Fruit fly (Drosophila melanogaster): Measurements from ENCODE around the gene HDAC11.
A peak's percentile ranks its signal among the peaks of the same experiment; 100 is the strongest.

Gene HDAC11

DNA sequence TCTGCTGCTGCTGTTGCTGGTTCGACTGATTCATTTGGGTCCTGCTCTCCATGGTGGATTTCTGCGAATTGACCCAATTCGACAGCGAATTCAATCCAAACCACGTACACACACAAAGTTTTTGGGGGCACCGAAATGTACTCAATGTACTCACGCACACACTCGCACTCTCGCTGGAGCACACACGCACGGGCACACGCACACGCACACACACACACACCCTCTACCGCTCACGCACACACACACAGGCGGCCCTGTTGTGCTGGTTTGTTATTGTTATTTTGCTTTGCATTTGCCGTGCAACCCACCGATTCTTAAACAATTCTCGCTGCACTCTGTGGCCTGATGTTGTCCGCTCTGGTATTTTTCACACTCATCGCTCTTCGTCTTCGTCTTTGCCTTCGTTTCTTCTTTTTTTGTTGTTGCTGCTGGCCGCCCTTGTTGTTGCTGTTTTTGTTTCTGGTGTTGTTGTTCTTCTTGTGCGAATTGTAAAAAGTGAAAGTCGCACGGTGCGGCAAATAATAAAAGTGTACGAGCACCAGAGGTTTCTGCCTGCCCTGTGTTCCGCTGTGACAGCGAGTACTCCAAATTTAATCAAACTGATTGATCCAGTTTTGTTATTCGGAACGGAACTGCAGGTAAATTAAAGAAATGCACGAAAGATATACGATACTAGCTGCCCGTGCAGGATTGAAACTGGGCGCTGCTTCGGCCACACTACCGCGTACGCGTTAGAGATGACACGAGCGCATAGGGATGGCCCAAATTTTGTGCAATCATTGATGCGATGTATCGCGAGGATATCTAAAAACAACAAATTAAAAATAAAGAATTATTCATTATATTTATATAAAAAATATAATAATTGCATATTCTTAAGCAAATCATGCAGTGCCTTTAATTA lies 20.1 kb upstream of the HDAC11 start, which contains the start of gene CG3744 (continued):
- peak; percentile 59 for TF ChIP-seq CG16863 (GFP tag; optimal IDR thresholded peaks at IDR 0.05)
- peak; percentile 79 to 94 for TF ChIP-seq dpn (GFP tag; optimal IDR thresholded peaks at IDR 0.05)
- TF ChIP-seq dimm (GFP tag; IDR thresholded peaks at IDR 0.05), result peak; percentile 87
- TF ChIP-seq dmrt11E (tag; optimal IDR thresholded peaks at IDR 0.05), result peak; percentile 86
- peak; percentile 93 for TF ChIP-seq ind (GFP tag; optimal IDR thresholded peaks at IDR 0.05)
- TF ChIP-seq CG18262 (tag; optimal IDR thresholded peaks at IDR 0.05), result peak; percentile 89
- no peak for TF ChIP-seq E2f2 (GFP tag; IDR thresholded peaks at IDR 0.05)
- peak; percentile 86 for TF ChIP-seq CG12299 (tag; optimal IDR thresholded peaks at IDR 0.05)
- peak; percentile 79 to 87 for TF ChIP-seq Hr51 (GFP tag; optimal IDR thresholded peaks at IDR 0.05)
- no peak for TF ChIP-seq lov (optimal IDR thresholded peaks at IDR 0.05)
- peak; percentile 93 for TF ChIP-seq lov (GFP tag; IDR thresholded peaks at IDR 0.05)
- peak; percentile 79 for TF ChIP-seq gfzf (GFP tag; optimal IDR thresholded peaks at IDR 0.05)
- peak; percentile 67 for TF ChIP-seq CG13624 (GFP tag; optimal IDR thresholded peaks at IDR 0.05)
- TF ChIP-seq CG17568 (GFP tag; optimal IDR thresholded peaks at IDR 0.05), result no peak
- peak; percentile 89 for TF ChIP-seq CG10654 (GFP tag; optimal IDR thresholded peaks at IDR 0.05)
- TF ChIP-seq CG31224 (GFP tag; IDR thresholded peaks at IDR 0.05), result peak; percentile 87
- TF ChIP-seq fd64A (GFP tag; optimal IDR thresholded peaks at IDR 0.05), result no peak
- peak; percentile 73 for TF ChIP-seq CG18011 (GFP tag; optimal IDR thresholded peaks at IDR 0.05)
- peak; percentile 95 for TF ChIP-seq ranshi (GFP tag; IDR thresholded peaks at IDR 0.05)
- peak; percentile 88 for TF ChIP-seq CG4424 (GFP tag; optimal IDR thresholded peaks at IDR 0.05)
- TF ChIP-seq CG7928 (GFP tag; optimal IDR thresholded peaks at IDR 0.05), result peak; percentile 63
- TF ChIP-seq Bteb2 (GFP tag; optimal IDR thresholded peaks at IDR 0.05), result peak; percentile 48
- peak; percentile 93 for TF ChIP-seq CG4360 (GFP tag; IDR thresholded peaks at IDR 0.05)
- peak; percentile 14 for TF ChIP-seq CG10565 (GFP tag; optimal IDR thresholded peaks at IDR 0.05)
- TF ChIP-seq CG14965 (GFP tag; optimal IDR thresholded peaks at IDR 0.05; ENCODE audit: borderline replicate concordance), result no peak
- TF ChIP-seq cwo (GFP tag; optimal IDR thresholded peaks at IDR 0.05), result no peak
- TF ChIP-seq gt (GFP tag; IDR thresholded peaks at IDR 0.05), result peak; percentile 76
- peak; percentile 85 for TF ChIP-seq CG32767 (GFP tag; IDR thresholded peaks at IDR 0.05)
- peak; percentile 49 for TF ChIP-seq CG15073 (GFP tag; optimal IDR thresholded peaks at IDR 0.05)
- TF ChIP-seq pan (optimal IDR thresholded peaks at IDR 0.05), result no peak
- peak in 1 of 2 experiments; percentile 95 for TF ChIP-seq pan (GFP tag; optimal IDR thresholded peaks at IDR 0.05 in 1 of 2, IDR thresholded peaks at IDR 0.05 in 1 of 2)
- peak; percentile 64 for TF ChIP-seq CG8089 (GFP tag; optimal IDR thresholded peaks at IDR 0.05)
- TF ChIP-seq CG11247 (GFP tag; IDR thresholded peaks at IDR 0.05), result peak; percentile 96
- peak; percentile 73 for TF ChIP-seq vfl (GFP tag; optimal IDR thresholded peaks at IDR 0.05)
- TF ChIP-seq CG2116 (GFP tag; optimal IDR thresholded peaks at IDR 0.05), result peak; percentile 67
- TF ChIP-seq phol (tag; optimal IDR thresholded peaks at IDR 0.05), result peak; percentile 90
- TF ChIP-seq CG15011 (GFP tag; optimal IDR thresholded peaks at IDR 0.05), result peak; percentile 53
- TF ChIP-seq Gsc (GFP tag; IDR thresholded peaks at IDR 0.05), result peak; percentile 65
- TF ChIP-seq CG18599 (GFP tag; optimal IDR thresholded peaks at IDR 0.05), result peak; percentile 93
- TF ChIP-seq CG31388 (GFP tag; optimal IDR thresholded peaks at IDR 0.05), result peak; percentile 28
- peak; percentile 96 for TF ChIP-seq Doc3 (GFP tag; IDR thresholded peaks at IDR 0.05; ENCODE audit: partially characterized antibody)
- TF ChIP-seq Dp (GFP tag; optimal IDR thresholded peaks at IDR 0.05), result no peak
- TF ChIP-seq CG2875 (GFP tag; optimal IDR thresholded peaks at IDR 0.05), result peak; percentile 74
- TF ChIP-seq lilli (GFP tag; optimal IDR thresholded peaks at IDR 0.05), result peak; percentile 88
- peak; percentile 93 for TF ChIP-seq CG7372 (GFP tag; IDR thresholded peaks at IDR 0.05)
- TF ChIP-seq Scr (GFP tag; IDR thresholded peaks at IDR 0.05; ENCODE audit: partially characterized antibody), result peak; percentile 97
- peak; percentile 77 for TF ChIP-seq CG12104 (GFP tag; optimal IDR thresholded peaks at IDR 0.05)
- peak; percentile 80 for TF ChIP-seq nerfin-1 (tag; optimal IDR thresholded peaks at IDR 0.05)
- peak; percentile 87 for TF ChIP-seq Optix (GFP tag; IDR thresholded peaks at IDR 0.05)
